Worm (Caenorhabditis elegans) whole organism, late embryonic: ENCODE results near the gene F13B6.2.

Source experiments
- C08G9.2 ChIP-seq: sonication (generic microtip); optimal IDR thresholded peaks from 2 replicates; lab custom pipeline; 2016; ENCODE audit warnings: mild to moderate bottlenecking, missing genetic modification characterization, moderate library complexity, missing compliant biosample characterization
- K09A11.1 ChIP-seq: sonication (generic microtip); optimal IDR thresholded peaks from 2 replicates; lab custom pipeline; 2017; ENCODE audit warnings: antibody characterized with exemption, mild to moderate bottlenecking, missing genetic modification characterization, missing compliant biosample characterization; ENCODE audit not compliant: insufficient read depth
- T23F11.4 ChIP-seq: fragments of 200-800 bp; sonication (Bioruptor generic); optimal IDR thresholded peaks from 2 replicates; lab custom pipeline; 2018; ENCODE audit warnings: mild to moderate bottlenecking, missing genetic modification characterization, missing compliant biosample characterization
- Y22D7AL.16 ChIP-seq: sonication (generic microtip); optimal IDR thresholded peaks from 2 replicates; lab custom pipeline; 2016; ENCODE audit warnings: missing genetic modification characterization, missing compliant biosample characterization
- ahr-1 ChIP-seq: sonication (generic microtip); optimal IDR thresholded peaks from 2 replicates; lab custom pipeline; 2016; ENCODE audit warnings: missing genetic modification characterization, missing compliant biosample characterization
- ceh-14 ChIP-seq: sonication (generic microtip); optimal IDR thresholded peaks from 2 replicates; lab custom pipeline; 2016; ENCODE audit warnings: missing genotype, missing genetic modification characterization, missing compliant biosample characterization
- ceh-18 ChIP-seq: sonication (generic microtip); optimal IDR thresholded peaks from 2 replicates; lab custom pipeline; 2016; ENCODE audit warnings: missing genetic modification characterization, missing compliant biosample characterization
- ceh-19 ChIP-seq: fragments of 200-800 bp; sonication (Bioruptor generic); optimal IDR thresholded peaks from 2 replicates; lab custom pipeline; 2018; ENCODE audit warnings: mild to moderate bottlenecking, missing genetic modification characterization, missing compliant biosample characterization
- ceh-2 ChIP-seq: sonication (generic microtip); optimal IDR thresholded peaks from 2 replicates; lab custom pipeline; 2016; ENCODE audit warnings: missing genotype, missing genetic modification characterization, missing compliant biosample characterization
- ceh-31 ChIP-seq: sonication (generic microtip); optimal IDR thresholded peaks from 2 replicates; lab custom pipeline; 2016; ENCODE audit warnings: missing genetic modification characterization, missing compliant biosample characterization
- ceh-34 ChIP-seq: sonication (generic microtip); optimal IDR thresholded peaks from 2 replicates; lab custom pipeline; 2016; ENCODE audit warnings: mild to moderate bottlenecking, missing genetic modification characterization, missing compliant biosample characterization
- ceh-45 ChIP-seq: fragments of 200-800 bp; sonication (Bioruptor generic); IDR thresholded peaks from 2 replicates; pipeline ENCODE4 v1.3.6; 2022; ENCODE audit warnings: missing genetic modification reagents, missing genetic modification characterization, missing compliant biosample characterization
- ceh-6 ChIP-seq: fragments of 200-800 bp; sonication (Bioruptor generic); optimal IDR thresholded peaks from 2 replicates; lab custom pipeline; 2018; ENCODE audit warnings: mild to moderate bottlenecking, missing genetic modification characterization, missing compliant biosample characterization
- dmd-4 ChIP-seq: sonication (generic microtip); optimal IDR thresholded peaks from 2 replicates; lab custom pipeline; 2016; ENCODE audit warnings: borderline replicate concordance, missing genetic modification characterization, missing compliant biosample characterization
- dve-1 ChIP-seq: sonication (generic microtip); optimal IDR thresholded peaks from 2 replicates; lab custom pipeline; 2017; ENCODE audit warnings: antibody characterized with exemption, mild to moderate bottlenecking, missing genetic modification characterization, missing compliant biosample characterization
- elt-2 ChIP-seq: sonication (generic microtip); optimal IDR thresholded peaks from 2 replicates; lab custom pipeline; 2016; ENCODE audit warnings: missing genetic modification reagents, missing genetic modification characterization, missing compliant biosample characterization
- ets-4 ChIP-seq: sonication (generic microtip); optimal IDR thresholded peaks from 2 replicates; lab custom pipeline; 2016; ENCODE audit warnings: missing genetic modification characterization, missing compliant biosample characterization
- fax-1 ChIP-seq: sonication (generic microtip); optimal IDR thresholded peaks from 2 replicates; lab custom pipeline; 2016; ENCODE audit warnings: missing genotype, missing genetic modification characterization, missing compliant biosample characterization
- gmeb-2 ChIP-seq: sonication (generic microtip); optimal IDR thresholded peaks from 2 replicates; lab custom pipeline; 2016; ENCODE audit warnings: missing genetic modification characterization, inconsistent platforms, missing compliant biosample characterization
- hlh-6 ChIP-seq: sonication (generic microtip); optimal IDR thresholded peaks from 2 replicates; lab custom pipeline; 2016; ENCODE audit warnings: missing genotype, missing genetic modification characterization, missing compliant biosample characterization
- lin-11 ChIP-seq: fragments of 200-800 bp; sonication (Bioruptor generic); optimal IDR thresholded peaks from 2 replicates; lab custom pipeline; 2018; ENCODE audit warnings: mild to moderate bottlenecking, missing genetic modification characterization, missing compliant biosample characterization
- madf-2 ChIP-seq: sonication (generic microtip); optimal IDR thresholded peaks from 2 replicates; lab custom pipeline; 2017; ENCODE audit warnings: missing genetic modification characterization, missing compliant biosample characterization
- mec-3 ChIP-seq: sonication (generic microtip); optimal IDR thresholded peaks from 2 replicates; lab custom pipeline; 2016; ENCODE audit warnings: borderline replicate concordance, missing genetic modification characterization, missing compliant biosample characterization
- nfya-1 ChIP-seq: sonication (generic microtip); optimal IDR thresholded peaks from 2 replicates; lab custom pipeline; 2017; ENCODE audit warnings: missing genetic modification characterization, mild to moderate bottlenecking, missing compliant biosample characterization, antibody characterized with exemption, moderate library complexity
- npax-4 ChIP-seq: sonication (generic microtip); optimal IDR thresholded peaks from 2 replicates; lab custom pipeline; 2016; ENCODE audit warnings: missing genetic modification characterization, missing compliant biosample characterization
- pag-3 ChIP-seq: sonication (generic microtip); optimal IDR thresholded peaks from 2 replicates; lab custom pipeline; 2016; ENCODE audit warnings: missing compliant biosample characterization, missing genetic modification characterization, borderline replicate concordance
- pat-9 ChIP-seq: fragments of 200-800 bp; sonication (Bioruptor generic); optimal IDR thresholded peaks from 2 replicates; lab custom pipeline; 2018; ENCODE audit warnings: mild to moderate bottlenecking, missing genetic modification characterization, moderate library complexity, missing compliant biosample characterization
- pax-1 ChIP-seq: fragments of 150-350 bp; optimal IDR thresholded peaks from 2 replicates; lab custom pipeline; 2014; ENCODE audit warnings: missing biosample characterization, missing genetic modification characterization
- pha-4 ChIP-seq: fragments of 150-350 bp; optimal IDR thresholded peaks from 2 replicates; lab custom pipeline; 2018; ENCODE audit warnings: missing biosample characterization, missing genetic modification reagents, missing genetic modification characterization
- pros-1 ChIP-seq: fragments of 150-350 bp; optimal IDR thresholded peaks from 2 replicates; lab custom pipeline; 2014; ENCODE audit warnings: missing biosample characterization, missing genetic modification reagents, missing genetic modification characterization
- ref-2 ChIP-seq: sonication (generic microtip); optimal IDR thresholded peaks from 2 replicates; lab custom pipeline; 2016; ENCODE audit warnings: missing genetic modification characterization, missing compliant biosample characterization
- rnt-1 ChIP-seq: sonication (generic microtip); optimal IDR thresholded peaks from 2 replicates; lab custom pipeline; 2016; ENCODE audit warnings: missing genetic modification characterization, missing compliant biosample characterization
- sdc-2 ChIP-seq: sonication (generic microtip); optimal IDR thresholded peaks from 2 replicates; lab custom pipeline; 2016; ENCODE audit warnings: missing genotype, missing genetic modification characterization, missing compliant biosample characterization
- sox-2 ChIP-seq: fragments of 200-800 bp; sonication (Bioruptor generic); IDR thresholded peaks from 2 replicates; pipeline ENCODE4 v1.3.6; 2022; ENCODE audit warnings: missing genetic modification reagents, missing genetic modification characterization, missing compliant biosample characterization
- syd-9 ChIP-seq: sonication (generic microtip); optimal IDR thresholded peaks from 2 replicates; lab custom pipeline; 2016; ENCODE audit warnings: mild to moderate bottlenecking, missing genetic modification characterization, moderate library complexity, missing compliant biosample characterization
- tbx-2 ChIP-seq: sonication (generic microtip); optimal IDR thresholded peaks from 2 replicates; lab custom pipeline; 2016; ENCODE audit warnings: missing genetic modification characterization, missing compliant biosample characterization
- tbx-7 ChIP-seq: sonication (generic microtip); optimal IDR thresholded peaks from 2 replicates; lab custom pipeline; 2016; ENCODE audit warnings: missing genotype, missing genetic modification characterization, missing compliant biosample characterization
- ttx-3 ChIP-seq: sonication (generic microtip); optimal IDR thresholded peaks from 2 replicates; lab custom pipeline; 2016; ENCODE audit warnings: missing genetic modification reagents, missing genetic modification characterization, missing compliant biosample characterization
- unc-3 ChIP-seq, 2 experiments: fragments of 200-800 bp in 1 of 2; sonication (Bioruptor generic) in 1 of 2; sonication (generic microtip) in 1 of 2; conservative IDR thresholded peaks in 1 of 2; optimal IDR thresholded peaks in 1 of 2; 2 replicates each; pipeline versions ENCODE4 v1.3.6 to Lab custom; 2016 to 2022; ENCODE audit warnings: missing compliant biosample characterization in 2 of 2, missing genetic modification characterization in 2 of 2, missing genetic modification reagents in 1 of 2
- unc-42 ChIP-seq: sonication (generic microtip); optimal IDR thresholded peaks from 2 replicates; lab custom pipeline; 2016; ENCODE audit warnings: missing genotype, missing genetic modification characterization, missing compliant biosample characterization
- unc-55 ChIP-seq: sonication (generic microtip); optimal IDR thresholded peaks from 2 replicates; lab custom pipeline; 2017; ENCODE audit warnings: missing biosample characterization, missing genetic modification reagents, missing genetic modification characterization
- unc-86 ChIP-seq: sonication (generic microtip); optimal IDR thresholded peaks from 2 replicates; lab custom pipeline; 2016; ENCODE audit warnings: missing genetic modification characterization, missing compliant biosample characterization
- ztf-16 ChIP-seq: sonication (generic microtip); optimal IDR thresholded peaks from 2 replicates; lab custom pipeline; 2017; ENCODE audit warnings: missing genetic modification characterization, missing compliant biosample characterization

Gene F13B6.2

ce11 chrIV:7487554-7488456, 27.7 kb upstream of the F13B6.2 start, which contains the start of the genes his-60 and his-59 (continued):
- TF ChIP-seq ceh-31 (tag; lab: Kevin White, UChicago) (peak; percentile 77), ceh-6 (GFP tag; lab: Kevin White, UChicago) (peak; percentile 0), tbx-7 (tag; lab: Kevin White, UChicago) (peak; percentile 19), ceh-34 (tag; lab: Kevin White, UChicago) (peak; percentile 77), T23F11.4 (GFP tag; lab: Kevin White, UChicago) (no peak)

- TF ChIP-seq pat-9 (tag; lab: Kevin White, UChicago) (no peak), madf-2 (tag; lab: Kevin White, UChicago) (peak; percentile 46), elt-2 (tag; lab: Kevin White, UChicago) (peak; percentile 71), gmeb-2 (no peak), ceh-18 (peak; percentile 43), rnt-1 (tag; lab: Kevin White, UChicago) (peak; percentile 65), unc-86 (peak; percentile 65), sox-2 (peak; percentile 90), ceh-6 (GFP tag; lab: Kevin White, UChicago) (peak; percentile 15), ceh-31 (tag; lab: Kevin White, UChicago) (peak; percentile 95), ets-4 (peak; percentile 61), ref-2 (tag; lab: Kevin White, UChicago) (peak; percentile 67), unc-42 (tag; lab: Kevin White, UChicago) (peak; percentile 43), lin-11 (tag; lab: Kevin White, UChicago) (no peak), npax-4 (tag; lab: Kevin White, UChicago) (no peak), T23F11.4 (GFP tag; lab: Kevin White, UChicago) (no peak), pha-4 (tag; lab: Kevin White, UChicago) (no peak), ceh-45 (GFP tag; lab: Robert Waterston, UW) (peak; percentile 66; the same call in 1 of the 2 replicates), mec-3 (no peak), ztf-16 (peak; percentile 44), ceh-2 (peak; percentile 60), dve-1 (tag; lab: Kevin White, UChicago) (peak; percentile 90), ceh-34 (tag; lab: Kevin White, UChicago) (peak; percentile 94), ttx-3 (tag; lab: Kevin White, UChicago) (no peak), K09A11.1 (tag; lab: Kevin White, UChicago) (no peak), C08G9.2 (tag; lab: Kevin White, UChicago) (peak; percentile 57), tbx-2 (tag; lab: Kevin White, UChicago) (peak; percentile 88), fax-1 (tag; lab: Kevin White, UChicago) (no peak), pag-3 (tag; lab: Kevin White, UChicago) (no peak), nfya-1 (tag; lab: Kevin White, UChicago) (peak; percentile 81), syd-9 (tag; lab: Kevin White, UChicago) (peak; percentile 2), sdc-2 (tag; lab: Kevin White, UChicago) (peak; percentile 50), ceh-14 (tag; lab: Kevin White, UChicago) (peak; percentile 38), pros-1 (peak; percentile 78), ahr-1 (tag; lab: Kevin White, UChicago) (peak; percentile 38), hlh-6 (tag; lab: Kevin White, UChicago) (peak; percentile 36), unc-3 (GFP tag; conservative IDR thresholded peaks at IDR 0.05; lab: Robert Waterston, UW) (no peak), unc-3 (tag; optimal IDR thresholded peaks at IDR 0.05; lab: Kevin White, UChicago) (no peak), ceh-19 (GFP tag; lab: Kevin White, UChicago) (peak; percentile 40), pax-1 (tag; lab: Kevin White, UChicago) (peak; percentile 89), tbx-7 (tag; lab: Kevin White, UChicago) (peak; percentile 69), Y22D7AL.16 (tag; lab: Kevin White, UChicago) (no peak), dmd-4 (tag; lab: Kevin White, UChicago) (peak; percentile 39), unc-55 (peak; percentile 80)
Observed at ce11 chrIV:7486201-7486947, 26.2 kb upstream of the F13B6.2 start, which contains the start of the genes his-61 and his-62. his-61 (minus strand) TSS chrIV:7486217. his-62 (plus strand) TSS chrIV:7486545.
